Worm (Caenorhabditis elegans): Measurements from ENCODE around the gene C33F10.4.

The C33F10.4 gene

DNA sequence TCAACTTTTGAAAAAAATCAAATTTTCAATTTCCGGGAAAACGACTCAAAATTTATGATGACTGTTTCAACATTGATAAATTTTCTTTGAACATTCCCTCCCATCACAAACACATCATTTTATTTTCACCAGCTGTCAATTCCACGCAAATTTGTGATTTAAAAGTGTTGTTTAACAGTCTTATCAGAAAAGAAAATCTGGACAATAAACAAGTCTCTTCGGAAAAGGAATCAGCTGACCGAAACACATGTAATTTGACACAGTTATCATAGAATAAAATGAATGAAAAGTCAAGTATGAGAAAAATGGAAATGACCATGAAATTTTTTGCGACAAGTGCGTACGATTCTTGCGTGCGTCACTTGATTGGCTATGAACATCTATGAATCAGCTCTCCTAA lies 26.5 kb upstream of the C33F10.4 start:
- TF ChIP-seq him-1 (tag; optimal IDR thresholded peaks at IDR 0.05), result no peak
- TF ChIP-seq dao-5 (tag; optimal IDR thresholded peaks at IDR 0.05), result no peak
- no peak for TF ChIP-seq W03F9.2 (tag; optimal IDR thresholded peaks at IDR 0.05)

DNA sequence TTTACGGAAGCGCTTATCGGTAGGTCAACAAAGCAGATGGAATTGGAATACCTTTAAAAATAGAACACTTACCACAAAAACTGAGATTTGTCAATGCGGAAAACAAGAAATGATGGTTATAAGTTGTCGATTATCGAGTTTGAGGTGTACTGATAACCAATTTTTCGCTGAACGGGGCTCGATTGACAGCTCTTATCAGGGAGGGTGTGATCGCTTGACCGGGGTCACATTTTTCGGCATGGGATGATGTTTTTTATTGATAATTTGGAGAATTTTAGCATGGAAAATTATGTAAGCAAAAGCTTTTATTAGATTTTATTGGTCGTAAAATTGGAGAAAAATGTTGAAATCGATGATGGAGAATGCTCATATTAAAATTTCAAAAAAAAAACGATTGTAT lies 25.7 kb upstream of the C33F10.4 start:
- TF ChIP-seq him-1 (tag; optimal IDR thresholded peaks at IDR 0.05), result no peak
- TF ChIP-seq dao-5 (tag; optimal IDR thresholded peaks at IDR 0.05), result no peak
- TF ChIP-seq W03F9.2 (tag; optimal IDR thresholded peaks at IDR 0.05), result no peak

DNA sequence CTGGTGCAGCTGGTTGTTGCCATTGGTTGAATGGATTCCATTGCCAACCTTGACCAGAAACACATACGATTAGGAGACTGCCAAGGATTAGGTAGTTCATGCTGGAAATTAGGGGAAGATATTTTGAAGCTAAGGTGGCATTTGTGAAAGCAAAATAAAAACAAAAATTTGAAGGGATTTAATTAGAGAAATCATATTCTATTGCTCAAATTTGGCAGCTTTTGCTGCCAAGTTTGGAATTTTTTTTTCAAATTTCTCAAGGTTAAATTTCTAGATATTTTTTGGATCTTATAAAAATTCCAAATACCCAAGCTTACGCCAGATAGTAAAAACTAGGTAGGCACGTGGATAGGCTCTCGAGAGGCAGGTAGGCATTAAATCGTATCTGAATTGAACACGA lies 24.3 kb upstream of the C33F10.4 start, which contains the start of gene F26G1.5:
Gene F26G1.5 (minus strand): TSS at position 101 of the 400 bp plus-strand sequence.
- TF ChIP-seq dao-5 (tag; optimal IDR thresholded peaks at IDR 0.05) (no peak), W03F9.2 (tag; optimal IDR thresholded peaks at IDR 0.05) (no peak), him-1 (tag; optimal IDR thresholded peaks at IDR 0.05) (no peak)

DNA sequence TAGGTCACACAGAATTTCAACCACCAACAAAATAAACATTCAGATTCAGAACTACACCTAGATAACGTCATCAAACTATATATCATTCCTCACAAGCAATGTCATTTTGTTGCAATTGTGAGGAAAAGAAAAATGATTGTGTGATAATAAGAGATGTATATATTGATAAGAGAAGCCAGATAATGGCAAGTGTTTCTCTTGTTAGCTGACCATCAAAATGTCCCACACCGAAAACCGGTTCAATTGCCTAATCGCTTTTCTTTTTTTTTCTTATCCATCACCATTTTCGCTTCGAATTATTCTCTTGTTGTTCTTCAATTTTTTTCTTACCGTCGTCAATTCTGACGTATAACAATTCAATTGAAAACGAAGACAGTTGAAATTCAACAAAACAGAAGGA lies 23.1 kb upstream of the C33F10.4 start:
- TF ChIP-seq W03F9.2 (tag; optimal IDR thresholded peaks at IDR 0.05), result no peak
- TF ChIP-seq dao-5 (tag; optimal IDR thresholded peaks at IDR 0.05), result no peak
- TF ChIP-seq him-1 (tag; optimal IDR thresholded peaks at IDR 0.05), result no peak

DNA sequence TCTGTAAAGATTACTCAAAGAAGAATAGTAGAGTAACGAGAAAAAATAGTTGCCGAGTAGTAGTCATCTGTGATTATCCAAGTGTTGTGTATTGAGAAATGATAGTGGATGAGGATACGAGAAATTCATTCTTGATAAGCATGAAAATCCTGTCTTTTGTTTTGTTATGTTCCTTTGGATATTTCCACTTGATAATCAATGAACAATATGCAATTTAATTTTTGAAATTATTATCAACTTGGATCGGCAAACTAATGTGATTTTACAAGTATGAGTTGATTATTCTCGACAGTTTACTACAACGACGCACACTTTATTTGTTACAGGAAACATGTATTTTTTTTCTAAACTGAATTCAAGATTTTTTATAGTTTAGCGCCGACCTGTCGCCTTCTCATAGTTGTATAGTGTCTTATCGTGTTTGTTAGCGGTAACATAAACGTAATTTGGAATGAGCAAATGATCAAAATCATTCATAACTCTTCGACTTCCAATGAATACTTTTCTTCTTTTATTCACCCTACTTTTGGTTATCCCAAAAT lies 21.6 kb upstream of the C33F10.4 start, which contains the start of the genes F26G1.9 and F26G1.10:
Gene F26G1.9 (minus strand): TSS at position 101 of the 542 bp plus-strand sequence.
Gene F26G1.10 (plus strand): TSS at position 492 of the 542 bp plus-strand sequence.
- TF ChIP-seq him-1 (tag; optimal IDR thresholded peaks at IDR 0.05) (no peak), dao-5 (tag; optimal IDR thresholded peaks at IDR 0.05) (no peak), W03F9.2 (tag; optimal IDR thresholded peaks at IDR 0.05) (no peak)

ce11 chrII:4775802-4776201 lies 19.8 kb upstream of the C33F10.4 start:
- TF ChIP-seq dao-5 (tag; optimal IDR thresholded peaks at IDR 0.05), result no peak
- TF ChIP-seq him-1 (tag; optimal IDR thresholded peaks at IDR 0.05), result no peak
- TF ChIP-seq W03F9.2 (tag; optimal IDR thresholded peaks at IDR 0.05), result no peak

DNA sequence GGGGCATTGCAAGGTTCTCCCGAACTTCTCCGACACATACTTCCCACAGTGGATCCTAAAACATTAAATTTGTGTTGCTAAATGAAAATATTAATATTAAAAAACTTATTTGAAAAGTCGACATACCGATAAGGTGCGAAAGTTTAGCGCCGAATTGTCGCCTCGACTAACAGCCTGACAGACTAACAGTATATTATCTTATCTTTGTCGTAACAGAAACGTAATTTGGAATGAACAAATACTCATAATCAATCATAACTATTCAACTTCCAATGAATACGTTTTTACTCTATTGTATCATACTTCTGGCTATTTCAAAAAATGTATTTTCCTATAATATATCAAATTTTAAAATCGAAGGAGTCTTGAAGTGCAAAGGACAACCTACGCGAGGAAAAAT lies 18.6 kb upstream of the C33F10.4 start, which contains the start of gene F26G1.11:
Gene F26G1.11 (plus strand): TSS at position 205 of the 400 bp plus-strand sequence.
- no peak for TF ChIP-seq him-1 (tag; optimal IDR thresholded peaks at IDR 0.05)
- no peak for TF ChIP-seq dao-5 (tag; optimal IDR thresholded peaks at IDR 0.05)
- no peak for TF ChIP-seq W03F9.2 (tag; optimal IDR thresholded peaks at IDR 0.05)

DNA sequence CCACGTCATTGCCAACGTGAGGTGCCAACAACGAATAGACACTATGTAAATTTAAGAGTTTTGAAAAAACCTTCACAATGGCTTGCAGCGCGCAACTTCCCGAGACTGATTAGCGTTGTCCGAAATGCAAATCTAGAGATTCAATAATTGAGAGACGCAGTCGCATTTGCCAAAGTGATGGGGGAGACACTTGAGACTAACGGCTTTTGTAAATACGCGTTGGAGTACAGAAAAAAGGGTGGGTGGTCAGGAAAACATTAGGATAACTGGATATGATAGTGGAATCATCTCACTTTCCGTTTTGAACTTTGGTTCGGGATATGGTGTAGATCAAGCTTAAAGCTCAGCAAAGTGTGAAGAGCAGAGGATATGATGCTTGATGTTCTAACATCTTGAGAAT lies 15.8 kb upstream of the C33F10.4 start:
- TF ChIP-seq him-1 (tag; optimal IDR thresholded peaks at IDR 0.05) (no peak), W03F9.2 (tag; optimal IDR thresholded peaks at IDR 0.05) (no peak), dao-5 (tag; optimal IDR thresholded peaks at IDR 0.05) (no peak)

DNA sequence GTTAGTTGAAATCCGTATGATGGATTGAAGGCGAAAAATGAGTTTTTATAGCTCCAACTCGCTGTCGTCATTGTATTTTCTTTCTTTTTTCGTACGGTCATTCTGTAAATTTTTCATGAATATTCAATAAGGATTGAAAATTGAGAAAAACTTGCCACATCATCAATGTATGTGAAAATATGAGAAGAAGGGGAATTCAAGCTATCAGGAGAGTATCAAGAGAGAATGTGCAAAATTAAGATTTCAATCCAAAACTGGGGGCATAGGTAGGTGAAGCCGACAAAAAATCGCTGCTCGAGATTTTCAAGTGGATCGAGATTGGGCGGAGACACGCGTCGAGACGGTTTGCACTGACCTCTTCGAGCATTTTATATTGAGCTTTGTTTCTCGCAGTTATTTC lies 11.1 kb upstream of the C33F10.4 start, which contains the start of gene nep-12:
Gene nep-12 (minus strand): TSS at position 101 of the 400 bp plus-strand sequence.
- no peak for TF ChIP-seq him-1 (tag; optimal IDR thresholded peaks at IDR 0.05)
- no peak for TF ChIP-seq W03F9.2 (tag; optimal IDR thresholded peaks at IDR 0.05)
- no peak for TF ChIP-seq dao-5 (tag; optimal IDR thresholded peaks at IDR 0.05)

- TF ChIP-seq him-1 (tag; optimal IDR thresholded peaks at IDR 0.05), result no peak
- no peak for TF ChIP-seq W03F9.2 (tag; optimal IDR thresholded peaks at IDR 0.05)
- TF ChIP-seq dao-5 (tag; optimal IDR thresholded peaks at IDR 0.05), result no peak
Measured at ce11 chrII:4786181-4786580, 9.4 kb upstream of the C33F10.4 start, which contains the start of gene msp-3. Gene msp-3 (minus strand): TSS chrII:4786281.

ce11 chrII:4789835-4790343 lies 5.7 kb upstream of the C33F10.4 start, which contains the start of gene F26G1.15:
Gene F26G1.15 (plus strand): TSS chrII:4790293.
- TF ChIP-seq dao-5 (tag; optimal IDR thresholded peaks at IDR 0.05) (no peak), W03F9.2 (tag; optimal IDR thresholded peaks at IDR 0.05) (no peak), him-1 (tag; optimal IDR thresholded peaks at IDR 0.05) (no peak)

- TF ChIP-seq W03F9.2 (tag; optimal IDR thresholded peaks at IDR 0.05), result no peak
- TF ChIP-seq dao-5 (tag; optimal IDR thresholded peaks at IDR 0.05), result no peak
- no peak for TF ChIP-seq him-1 (tag; optimal IDR thresholded peaks at IDR 0.05)
Measured at ce11 chrII:4790687-4791086, 4.9 kb upstream of the C33F10.4 start.

- TF ChIP-seq him-1 (tag; optimal IDR thresholded peaks at IDR 0.05) (peak; percentile 3), W03F9.2 (tag; optimal IDR thresholded peaks at IDR 0.05) (peak; percentile 22), dao-5 (tag; optimal IDR thresholded peaks at IDR 0.05) (no peak)
Measured at ce11 chrII:4791272-4791671, 4.3 kb upstream of the C33F10.4 start, which contains the start of gene F26G1.1. Gene F26G1.1 (plus strand): TSS chrII:4791618.

- TF ChIP-seq him-1 (tag; optimal IDR thresholded peaks at IDR 0.05) (no peak), dao-5 (tag; optimal IDR thresholded peaks at IDR 0.05) (no peak), W03F9.2 (tag; optimal IDR thresholded peaks at IDR 0.05) (no peak)
Measured at ce11 chrII:4793320-4793719, 2.2 kb upstream of the C33F10.4 start.

All from whole organism, L4/young adult.